Worm (Caenorhabditis elegans) whole organism, L4 larva: ENCODE data around the gene R05G6.1.

ENCODE experiments used
- F37D6.2 ChIP-seq: sonication (generic microtip); optimal IDR thresholded peaks from 2 replicates; lab custom pipeline; 2016; ENCODE audit warnings: mild to moderate bottlenecking, missing genetic modification characterization, missing compliant biosample characterization
- F44E2.7 ChIP-seq: fragments of 200-800 bp; sonication (Bioruptor generic); IDR thresholded peaks from 2 replicates; pipeline ENCODE4 v2.1.2; 2022; ENCODE audit warnings: missing genetic modification characterization, missing compliant biosample characterization
- Y75B8A.6 ChIP-seq: fragments of 200-800 bp; sonication (Bioruptor generic); IDR thresholded peaks from 2 replicates; pipeline ENCODE4 v1.3.6; 2022; ENCODE audit warnings: missing genetic modification reagents, missing genetic modification characterization, missing compliant biosample characterization
- ZK546.5 ChIP-seq, 2 experiments: sonication (generic microtip); optimal IDR thresholded peaks; 2 replicates each; lab custom pipeline; 2017; ENCODE audit warnings: missing biosample characterization in 2 of 2, missing genetic modification characterization in 2 of 2
- aha-1 ChIP-seq: fragments of 150-350 bp; peaks from one replicate; lab custom pipeline; 2014; ENCODE audit warnings: missing biosample characterization, missing genetic modification characterization
- ama-1 ChIP-seq: fragments of 150-350 bp; optimal IDR thresholded peaks from 2 replicates; lab custom pipeline; 2014; ENCODE audit warnings: inconsistent platforms, mixed read lengths
- arid-1 ChIP-seq: fragments of 200-800 bp; sonication (Bioruptor generic); conservative IDR thresholded peaks from 2 replicates; pipeline ENCODE4 v1.3.6; 2022; ENCODE audit warnings: missing genetic modification reagents, missing genetic modification characterization, missing compliant biosample characterization
- ceh-28 ChIP-seq: fragments of 150-350 bp; optimal IDR thresholded peaks from 2 replicates; lab custom pipeline; 2014; ENCODE audit warnings: missing biosample characterization, missing genetic modification reagents, missing genetic modification characterization
- ceh-44 ChIP-seq: fragments of 200-800 bp; sonication (Bioruptor generic); IDR thresholded peaks from 2 replicates; pipeline ENCODE4 v1.3.6; 2022; ENCODE audit warnings: missing genetic modification reagents, missing genetic modification characterization, missing compliant biosample characterization
- ceh-82 ChIP-seq: sonication (generic microtip); optimal IDR thresholded peaks from 2 replicates; lab custom pipeline; 2017; ENCODE audit warnings: missing biosample characterization, missing genetic modification characterization
- ces-1 ChIP-seq: fragments of 150-350 bp; sonication (generic microtip); optimal IDR thresholded peaks from 4 replicates; lab custom pipeline; 2014; ENCODE audit warnings: missing biosample characterization, missing genetic modification reagents, missing genetic modification characterization
- ctbp-1 ChIP-seq: fragments of 200-800 bp; sonication (Bioruptor generic); IDR thresholded peaks from 2 replicates; pipeline ENCODE4 v1.3.6; 2022; ENCODE audit warnings: missing genetic modification reagents, missing genetic modification characterization, missing compliant biosample characterization
- daf-8 ChIP-seq: fragments of 200-800 bp; sonication (Bioruptor generic); IDR thresholded peaks from 2 replicates; pipeline ENCODE4 v1.3.6; 2022; ENCODE audit warnings: missing genetic modification characterization, missing compliant biosample characterization
- duxl-1 ChIP-seq: sonication (generic microtip); optimal IDR thresholded peaks from 2 replicates; lab custom pipeline; 2016; ENCODE audit warnings: mild to moderate bottlenecking, missing genetic modification characterization, moderate library complexity, missing compliant biosample characterization; ENCODE audit not compliant: poor library complexity
- dve-1 ChIP-seq: sonication (generic microtip); optimal IDR thresholded peaks from 2 replicates; lab custom pipeline; 2017; ENCODE audit warnings: antibody characterized with exemption, mild to moderate bottlenecking, missing genetic modification characterization, missing compliant biosample characterization; ENCODE audit not compliant: insufficient read depth
- egl-27 ChIP-seq: sonication (generic microtip); optimal IDR thresholded peaks from 3 replicates; lab custom pipeline; 2017; ENCODE audit warnings: missing biosample characterization, missing genetic modification reagents, missing genetic modification characterization
- egl-43 ChIP-seq: fragments of 200-800 bp; sonication (Bioruptor generic); IDR thresholded peaks from 2 replicates; pipeline ENCODE4 v1.3.6; 2022; ENCODE audit warnings: missing genetic modification reagents, missing genetic modification characterization, missing compliant biosample characterization
- fos-1 ChIP-seq: fragments of 150-350 bp; optimal IDR thresholded peaks from 2 replicates; lab custom pipeline; 2014; ENCODE audit warnings: missing biosample characterization, missing genetic modification characterization
- hif-1 ChIP-seq, 2 experiments: sonication (generic microtip); optimal IDR thresholded peaks; 2 replicates each; lab custom pipeline; 2016 to 2017; ENCODE audit warnings: missing compliant biosample characterization in 2 of 2, missing genetic modification characterization in 2 of 2, missing genetic modification reagents in 2 of 2, missing genotype in 2 of 2, mild to moderate bottlenecking in 1 of 2
- hlh-11 ChIP-seq: fragments of 200-800 bp; sonication (Bioruptor generic); optimal IDR thresholded peaks from 2 replicates; lab custom pipeline; 2018; ENCODE audit warnings: mild to moderate bottlenecking, missing genetic modification characterization, missing compliant biosample characterization
- hlh-30 ChIP-seq: sonication (generic microtip); optimal IDR thresholded peaks from 2 replicates; lab custom pipeline; 2017; ENCODE audit warnings: antibody characterized with exemption, mild to moderate bottlenecking, missing genetic modification characterization, missing compliant biosample characterization; ENCODE audit not compliant: insufficient read depth
- lsy-2 ChIP-seq, 2 experiments: fragments of 150-350 bp in 1 of 2; sonication (generic microtip) in 1 of 2; optimal IDR thresholded peaks; 2 replicates each; lab custom pipeline; 2014 to 2017; ENCODE audit warnings: missing biosample characterization in 2 of 2, missing genetic modification characterization in 2 of 2
- mdl-1 ChIP-seq, 2 experiments: fragments of 150-350 bp in 1 of 2; sonication (generic microtip) in 1 of 2; optimal IDR thresholded peaks; 2 replicates each; lab custom pipeline; 2014 to 2017; ENCODE audit warnings: missing biosample characterization in 2 of 2, missing genetic modification characterization in 2 of 2
- mep-1 ChIP-seq: fragments of 150-350 bp; sonication (generic microtip); optimal IDR thresholded peaks from 3 replicates; lab custom pipeline; 2014; ENCODE audit warnings: missing biosample characterization, missing genetic modification characterization
- mes-2 ChIP-seq: sonication (generic microtip); optimal IDR thresholded peaks from 2 replicates; lab custom pipeline; 2016; ENCODE audit warnings: missing genotype, mild to moderate bottlenecking, missing genetic modification characterization, missing compliant biosample characterization; ENCODE audit not compliant: poor library complexity, severe bottlenecking
- mxl-2 ChIP-seq: fragments of 200-800 bp; sonication (Bioruptor generic); conservative IDR thresholded peaks from 2 replicates; pipeline ENCODE4 v1.3.6; 2022; ENCODE audit warnings: missing genetic modification reagents, missing genetic modification characterization, missing compliant biosample characterization
- nhr-237 ChIP-seq: sonication (generic microtip); optimal IDR thresholded peaks from 2 replicates; lab custom pipeline; 2017; ENCODE audit warnings: missing biosample characterization, missing genetic modification characterization
- nhr-42 ChIP-seq: fragments of 200-800 bp; sonication (Bioruptor generic); IDR thresholded peaks from 2 replicates; pipeline ENCODE4 v1.3.6; 2022; ENCODE audit warnings: missing genetic modification characterization, missing compliant biosample characterization
- nhr-76 ChIP-seq: fragments of 150-350 bp; optimal IDR thresholded peaks from 2 replicates; lab custom pipeline; 2014; ENCODE audit warnings: missing biosample characterization, missing genetic modification characterization
- pha-4 ChIP-seq, 2 experiments: fragments of 150-350 bp in 1 of 2; fragments of 200-800 bp in 1 of 2; sonication (Bioruptor generic) in 1 of 2; IDR thresholded peaks in 1 of 2; optimal IDR thresholded peaks in 1 of 2; 2 replicates each; pipeline versions ENCODE4 v1.3.6 to Lab custom; 2014 to 2022; ENCODE audit warnings: missing genetic modification characterization in 2 of 2, missing genetic modification reagents in 2 of 2, missing biosample characterization in 1 of 2, missing compliant biosample characterization in 1 of 2
- php-3 ChIP-seq: fragments of 200-800 bp; sonication (Bioruptor generic); IDR thresholded peaks from 2 replicates; pipeline ENCODE4 v1.3.6; 2022; ENCODE audit warnings: missing genetic modification reagents, missing genetic modification characterization, missing compliant biosample characterization
- pqm-1 ChIP-seq: sonication (generic microtip); optimal IDR thresholded peaks from 2 replicates; lab custom pipeline; 2017; ENCODE audit warnings: missing biosample characterization, missing genetic modification characterization
- sdz-12 ChIP-seq: fragments of 200-800 bp; sonication (Bioruptor generic); optimal IDR thresholded peaks from 2 replicates; lab custom pipeline; 2018; ENCODE audit warnings: mild to moderate bottlenecking, missing genetic modification characterization, missing compliant biosample characterization
- skn-1 ChIP-seq: fragments of 150-350 bp; optimal IDR thresholded peaks from 2 replicates; lab custom pipeline; 2014; ENCODE audit warnings: missing biosample characterization, missing genetic modification characterization
- spr-1 ChIP-seq: sonication (generic microtip); optimal IDR thresholded peaks from 2 replicates; lab custom pipeline; 2016; ENCODE audit warnings: mild to moderate bottlenecking, missing genetic modification characterization, missing compliant biosample characterization
- spr-3 ChIP-seq: fragments of 200-800 bp; sonication (Bioruptor generic); optimal IDR thresholded peaks from 2 replicates; lab custom pipeline; 2018; ENCODE audit warnings: mild to moderate bottlenecking, missing genetic modification characterization, missing compliant biosample characterization
- unc-130 ChIP-seq: sonication (generic microtip); optimal IDR thresholded peaks from 2 replicates; lab custom pipeline; 2016; ENCODE audit warnings: missing genetic modification reagents, missing genetic modification characterization, missing compliant biosample characterization
- unc-39 ChIP-seq: sonication (generic microtip); optimal IDR thresholded peaks from 2 replicates; lab custom pipeline; 2017; ENCODE audit warnings: missing biosample characterization, missing genetic modification characterization
- vab-7 ChIP-seq: fragments of 200-800 bp; sonication (Bioruptor generic); IDR thresholded peaks from 2 replicates; pipeline ENCODE4 v1.3.6; 2022; ENCODE audit warnings: missing genetic modification reagents, missing genetic modification characterization, missing compliant biosample characterization
- zfp-2 ChIP-seq: sonication (generic microtip); optimal IDR thresholded peaks from 2 replicates; lab custom pipeline; 2016; ENCODE audit warnings: mild to moderate bottlenecking, missing genetic modification characterization, missing compliant biosample characterization
- zfp-3 ChIP-seq: fragments of 200-800 bp; sonication (Bioruptor generic); conservative IDR thresholded peaks from 2 replicates; pipeline ENCODE4 v1.3.6; 2022; ENCODE audit warnings: missing genetic modification reagents, missing genetic modification characterization, missing compliant biosample characterization
- zip-11 ChIP-seq: fragments of 200-800 bp; sonication (Bioruptor generic); IDR thresholded peaks from 2 replicates; pipeline ENCODE4 v1.3.6; 2022; ENCODE audit warnings: missing genetic modification characterization, missing compliant biosample characterization

The R05G6.1 gene

ce11 chrIV:7573944-7574343, 41.5 kb downstream of the R05G6.1 start (continued):
- TF ChIP-seq lsy-2 (tag; optimal IDR thresholded peaks at IDR 0.05; lab: Kevin White, UChicago) (peak in 1 of 2 experiments; percentile 75), egl-27 (tag; lab: Kevin White, UChicago) (no peak), dve-1 (tag; lab: Kevin White, UChicago) (peak; percentile 89)

DNA sequence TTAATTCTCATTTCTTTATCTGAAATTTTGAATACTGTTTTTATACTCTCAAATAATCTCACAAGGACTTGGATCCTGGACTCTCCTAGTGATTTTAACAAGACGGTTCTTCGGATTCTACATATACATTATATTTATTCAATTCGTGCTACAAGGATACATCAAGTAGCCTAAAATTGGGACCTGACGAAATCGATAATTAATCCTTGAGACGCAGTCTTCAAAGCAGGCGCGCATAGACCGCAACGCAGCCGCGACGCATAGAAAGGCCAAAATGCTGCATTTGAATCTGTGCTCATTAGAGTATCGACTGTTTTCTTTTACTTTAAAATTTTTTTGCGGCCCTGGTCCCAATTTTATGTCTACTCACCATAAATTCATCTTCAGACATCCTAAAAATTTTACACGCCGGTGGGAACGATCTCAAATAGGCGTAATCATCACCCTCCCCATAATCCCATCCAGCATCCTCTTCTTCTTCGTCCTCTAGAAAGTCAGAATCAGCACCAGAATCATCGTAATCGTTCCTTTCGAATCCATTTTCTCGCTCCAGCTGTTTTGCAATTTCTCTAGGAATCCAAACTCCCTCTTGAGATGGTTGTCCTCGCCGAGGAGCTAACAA, 42.8 kb downstream of the R05G6.1 start, which contains the start of gene cec-4:
Gene cec-4, plus strand, starts transcription at position 572 of the 622 bp plus-strand sequence.
- TF ChIP-seq zfp-2 (no peak), spr-3 (GFP tag; lab: Kevin White, UChicago) (no peak), pha-4 (GFP tag; IDR thresholded peaks at IDR 0.05; lab: Robert Waterston, UW) (no peak), pha-4 (tag; optimal IDR thresholded peaks at IDR 0.05; lab: Kevin White, UChicago) (no peak), duxl-1 (tag; lab: Kevin White, UChicago) (no peak), ceh-82 (tag; lab: Kevin White, UChicago) (no peak), hlh-30 (no peak), sdz-12 (GFP tag; lab: Kevin White, UChicago) (no peak), zfp-3 (GFP tag; lab: Robert Waterston, UW) (no peak), spr-1 (no peak), F37D6.2 (tag; lab: Kevin White, UChicago) (no peak), Y75B8A.6 (GFP tag; lab: Robert Waterston, UW) (no peak), vab-7 (GFP tag; lab: Robert Waterston, UW) (no peak), ceh-28 (tag; lab: Kevin White, UChicago) (no peak), unc-130 (GFP tag; lab: Kevin White, UChicago) (no peak), ZK546.5 (tag; optimal IDR thresholded peaks at IDR 0.05; lab: Kevin White, UChicago) (no peak), mdl-1 (tag; optimal IDR thresholded peaks at IDR 0.05; lab: Kevin White, UChicago) (no peak), unc-39 (tag; lab: Kevin White, UChicago) (no peak), F44E2.7 (GFP tag; lab: Robert Waterston, UW) (no peak), skn-1 (tag; lab: Kevin White, UChicago) (no peak), ces-1 (no peak)

- TF ChIP-seq duxl-1 (tag; lab: Kevin White, UChicago) (peak; percentile 24), ceh-28 (tag; lab: Kevin White, UChicago) (no peak), ama-1 (lab: Kevin White, UChicago) (peak; percentile 21)
- TF ChIP-seq, all 104 proteins: peak for 2
Observed at ce11 chrIV:7578281-7578680, 45.8 kb downstream of the R05G6.1 start, which contains the start of gene F32E10.5. TSS of gene F32E10.5 (minus strand) at chrIV:7578381.

DNA sequence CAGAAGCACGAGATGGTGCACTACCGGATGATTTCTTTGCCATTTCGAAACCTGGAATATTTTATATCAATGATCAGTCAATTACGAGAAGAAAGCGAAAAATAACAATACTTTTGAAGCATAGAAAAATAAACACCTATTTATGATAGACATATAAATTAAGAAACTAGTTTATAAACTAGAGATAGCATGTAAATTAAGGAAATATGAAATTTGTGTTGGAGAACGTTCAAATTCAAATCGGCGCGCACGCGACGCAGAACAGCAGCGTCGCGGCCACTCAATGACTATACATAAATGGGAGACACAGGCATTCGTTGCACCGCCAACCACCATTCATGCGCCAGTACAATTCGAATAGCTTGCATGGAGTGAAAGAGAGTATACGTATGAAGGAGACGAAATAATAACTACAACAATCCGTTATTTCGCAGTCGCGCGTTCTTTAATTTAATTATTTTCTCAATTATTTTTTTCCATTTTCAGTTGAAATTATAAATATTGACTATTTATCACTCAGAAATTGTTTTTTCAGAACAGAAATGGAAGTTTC, 47.7 kb downstream of the R05G6.1 start, which contains the start of the genes cec-5 and nol-10:
Gene cec-5, minus strand, starts transcription at position 51 of the 553 bp plus-strand sequence.
Gene nol-10, plus strand, starts transcription at position 536 of the 553 bp plus-strand sequence.
- no peak for TF ChIP-seq fos-1 (tag; lab: Kevin White, UChicago)
- TF ChIP-seq egl-43 (GFP tag; lab: Robert Waterston, UW) = 0 out of 2 replicates have a peak, but pooled peaks have one; percentile 11
- no peak for TF ChIP-seq ceh-44
- no peak for TF ChIP-seq hlh-11
- TF ChIP-seq php-3 (GFP tag; lab: Robert Waterston, UW) = no peak
- TF ChIP-seq pha-4 (GFP tag; IDR thresholded peaks at IDR 0.05; lab: Robert Waterston, UW) = 0 out of 2 replicates have a peak, but pooled peaks have one; percentile 29
- TF ChIP-seq pha-4 (tag; optimal IDR thresholded peaks at IDR 0.05; lab: Kevin White, UChicago) = no peak
- peak; percentile 84 for TF ChIP-seq arid-1
- peak; percentile 98 for TF ChIP-seq aha-1 (tag; lab: Kevin White, UChicago)
- TF ChIP-seq nhr-237 = no peak
- TF ChIP-seq ceh-28 (tag; lab: Kevin White, UChicago) = no peak
- TF ChIP-seq mxl-2 (GFP tag; lab: Robert Waterston, UW) = no peak
- TF ChIP-seq daf-8 = no peak
- no peak for TF ChIP-seq ZK546.5 (tag; optimal IDR thresholded peaks at IDR 0.05; lab: Kevin White, UChicago)
- no peak for TF ChIP-seq Y75B8A.6 (GFP tag; lab: Robert Waterston, UW)
- no peak for TF ChIP-seq zip-11 (GFP tag; lab: Robert Waterston, UW)
- TF ChIP-seq nhr-76 (tag; lab: Kevin White, UChicago) = no peak
- no peak for TF ChIP-seq unc-39 (tag; lab: Kevin White, UChicago)
- no peak for TF ChIP-seq mes-2 (tag; lab: Kevin White, UChicago)
- TF ChIP-seq hif-1 (tag; optimal IDR thresholded peaks at IDR 0.05; lab: Kevin White, UChicago) = peak in 1 of 2 experiments; percentile 50
- TF ChIP-seq mep-1 (tag; lab: Kevin White, UChicago) = peak; percentile 91
- TF ChIP-seq nhr-42 = no peak
- TF ChIP-seq pqm-1 (tag; lab: Kevin White, UChicago) = no peak
- 0 out of 2 replicates have a peak, but pooled peaks have one; percentile 39 for TF ChIP-seq ctbp-1 (GFP tag; lab: Robert Waterston, UW)
